Worm (Caenorhabditis elegans): ENCODE measurements around the gene srh-277.

DNA sequence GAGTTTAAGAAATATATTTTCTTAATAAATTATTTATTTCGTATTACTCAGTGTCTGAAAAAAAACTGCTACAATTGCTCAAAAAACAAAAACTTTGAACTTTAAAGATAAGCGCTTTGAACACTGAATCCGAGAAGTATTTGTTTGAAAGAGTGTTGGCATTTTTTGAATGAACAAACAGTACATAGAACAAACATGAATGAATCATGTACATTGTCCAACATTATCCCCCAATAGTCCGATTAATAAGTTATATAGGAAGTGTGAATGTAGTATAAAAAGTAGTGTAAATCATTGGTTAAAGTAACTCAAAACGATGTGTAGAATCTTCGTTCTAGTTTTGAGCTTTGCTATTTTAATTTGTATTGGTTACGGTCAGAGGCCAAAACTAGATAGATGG, 18.7 kb downstream of the srh-277 start, which contains the start of gene F11A5.17:
- TF ChIP-seq mdl-1 (tag; optimal IDR thresholded peaks at IDR 0.05) (no peak), fkh-10 (GFP tag; optimal IDR thresholded peaks at IDR 0.05) (no peak)

Data from whole organism, L1 larva.